Worm (Caenorhabditis elegans) whole organism, young adult: ENCODE measurements around the gene F31B12.3.

Experiments used
- Y53G8AR.9 ChIP-seq: fragments of 200-800 bp; sonication (Bioruptor generic); conservative IDR thresholded peaks from 2 replicates; pipeline ENCODE4 v1.3.6; 2022; ENCODE audit warnings: missing genetic modification reagents, missing genetic modification characterization, missing compliant biosample characterization
- ama-1 ChIP-seq, 3 experiments: fragments of 150-350 bp in 1 of 3; sonication (generic microtip) in 2 of 3; optimal IDR thresholded peaks; 2 replicates each; lab custom pipeline; 2014 to 2018; ENCODE audit warnings: missing biosample characterization in 2 of 3, missing genetic modification characterization in 2 of 3, missing genetic modification reagents in 2 of 3
- him-1 ChIP-seq: sonication (generic microtip); optimal IDR thresholded peaks from 2 replicates; lab custom pipeline; 2016; ENCODE audit warnings: missing genotype, missing genetic modification reagents, missing genetic modification characterization, missing compliant biosample characterization
- madf-6 ChIP-seq: fragments of 200-800 bp; sonication (Bioruptor generic); IDR thresholded peaks from 2 replicates; pipeline ENCODE4 v1.3.6; 2022; ENCODE audit warnings: missing genetic modification reagents, missing genetic modification characterization, missing compliant biosample characterization
- nfya-1 ChIP-seq: sonication (generic microtip); optimal IDR thresholded peaks from 2 replicates; lab custom pipeline; 2017; ENCODE audit warnings: antibody characterized with exemption, missing compliant biosample characterization, missing genetic modification characterization, borderline replicate concordance; ENCODE audit not compliant: insufficient read depth

ce11 chrX:10783822-10784221, 36.6 kb downstream of the F31B12.3 start, which contains the start of gene clc-4:
- TF ChIP-seq ama-1 (optimal IDR thresholded peaks at IDR 0.05; lab: Kevin White, UChicago) (no peak), ama-1 (GFP tag; optimal IDR thresholded peaks at IDR 0.05; lab: Kevin White, UChicago) (no peak), him-1 (tag; lab: Kevin White, UChicago) (no peak), Y53G8AR.9 (GFP tag; lab: Robert Waterston, UW) (no peak), nfya-1 (tag; lab: Kevin White, UChicago) (no peak), madf-6 (GFP tag; lab: Robert Waterston, UW) (no peak)
